Worm (Caenorhabditis elegans) whole organism, L4 larva: Measurements from ENCODE around the gene cyy-1.
A peak's percentile ranks its signal among the peaks of the same experiment; 100 is the strongest.

ENCODE experiments used
- F44E2.7 ChIP-seq: fragments of 200-800 bp; sonication (Bioruptor generic); IDR thresholded peaks from 2 replicates; pipeline ENCODE4 v2.1.2; 2022; ENCODE audit warnings: missing genetic modification characterization, missing compliant biosample characterization
- Y48G9A.11 ChIP-seq: fragments of 200-800 bp; sonication (Bioruptor generic); IDR thresholded peaks from 2 replicates; pipeline ENCODE4 v1.3.6; 2022; ENCODE audit warnings: missing genetic modification reagents, missing genetic modification characterization, missing compliant biosample characterization
- aha-1 ChIP-seq: fragments of 150-350 bp; peaks from one replicate; lab custom pipeline; 2014; ENCODE audit warnings: missing biosample characterization, missing genetic modification characterization
- ces-1 ChIP-seq: fragments of 150-350 bp; sonication (generic microtip); optimal IDR thresholded peaks from 4 replicates; lab custom pipeline; 2014; ENCODE audit warnings: missing biosample characterization, missing genetic modification reagents, missing genetic modification characterization
- daf-8 ChIP-seq: fragments of 200-800 bp; sonication (Bioruptor generic); IDR thresholded peaks from 2 replicates; pipeline ENCODE4 v1.3.6; 2022; ENCODE audit warnings: missing genetic modification characterization, missing compliant biosample characterization
- hlh-30 ChIP-seq: sonication (generic microtip); optimal IDR thresholded peaks from 2 replicates; lab custom pipeline; 2017; ENCODE audit warnings: antibody characterized with exemption, mild to moderate bottlenecking, missing genetic modification characterization, missing compliant biosample characterization; ENCODE audit not compliant: insufficient read depth
- lin-15B ChIP-seq: fragments of 150-350 bp; sonication (generic microtip); optimal IDR thresholded peaks from 3 replicates; lab custom pipeline; 2014; ENCODE audit warnings: missing biosample characterization, missing genetic modification characterization
- nhr-11 ChIP-seq: fragments of 150-350 bp; optimal IDR thresholded peaks from 2 replicates; lab custom pipeline; 2014; ENCODE audit warnings: missing biosample characterization, missing genetic modification characterization
- nhr-111 ChIP-seq: fragments of 200-800 bp; sonication (Bioruptor generic); optimal IDR thresholded peaks from 2 replicates; lab custom pipeline; 2018; ENCODE audit warnings: mild to moderate bottlenecking, missing genetic modification characterization, missing compliant biosample characterization
- snpc-1.2 ChIP-seq: fragments of 200-800 bp; sonication (Bioruptor generic); IDR thresholded peaks from 2 replicates; pipeline ENCODE4 v1.3.6; 2022; ENCODE audit warnings: missing genetic modification reagents, missing genetic modification characterization, missing compliant biosample characterization
- unc-39 ChIP-seq: sonication (generic microtip); optimal IDR thresholded peaks from 2 replicates; lab custom pipeline; 2017; ENCODE audit warnings: missing biosample characterization, missing genetic modification characterization

ce11 chrIII:8410747-8411146 is 5.1 kb downstream of the cyy-1 start:
- TF ChIP-seq nhr-11 (tag; lab: Kevin White, UChicago) = no peak
- TF ChIP-seq lin-15B = no peak
- no peak for TF ChIP-seq Y48G9A.11 (GFP tag; lab: Robert Waterston, UW)
- no peak for TF ChIP-seq nhr-111 (GFP tag; lab: Kevin White, UChicago)
- TF ChIP-seq snpc-1.2 (GFP tag; lab: Robert Waterston, UW) = no peak
- TF ChIP-seq ces-1 = no peak
- no peak for TF ChIP-seq F44E2.7 (GFP tag; lab: Robert Waterston, UW)
- no peak for TF ChIP-seq hlh-30 (tag; lab: Kevin White, UChicago)
- peak; percentile 53 for TF ChIP-seq aha-1
- no peak for TF ChIP-seq daf-8
- no peak for TF ChIP-seq unc-39 (tag; lab: Kevin White, UChicago)
